Fruit fly (Drosophila melanogaster) whole organism, embryonic: Measurements from ENCODE around the gene Mgstl.

Experiments used
- Asciz ChIP-seq: fragments of 200-800 bp; sonication (Bioruptor generic); optimal IDR thresholded peaks from 2 replicates; lab custom pipeline; 2017; ENCODE audit warnings: missing biosample characterization, mild to moderate bottlenecking, missing genetic modification characterization, missing genetic modification reagents
- Awh ChIP-seq: fragments of 200-800 bp; sonication (Bioruptor generic); IDR thresholded peaks from 2 replicates; pipeline ENCODE4, ENCODE4 v1.3.6; 2022; ENCODE audit warnings: missing biosample characterization, missing genetic modification characterization
- CG10147 ChIP-seq: fragments of 200-800 bp; sonication (Bioruptor generic); optimal IDR thresholded peaks from 2 replicates; lab custom pipeline; 2019; ENCODE audit warnings: missing biosample characterization, mild to moderate bottlenecking, missing genetic modification characterization, moderate library complexity
- CG10274 ChIP-seq: fragments of 200-800 bp; sonication (Bioruptor generic); optimal IDR thresholded peaks from 3 replicates; lab custom pipeline; 2017; ENCODE audit warnings: missing biosample characterization, mild to moderate bottlenecking, missing genetic modification characterization
- CG10431 ChIP-seq: fragments of 200-800 bp; sonication (Bioruptor generic); optimal IDR thresholded peaks from 3 replicates; lab custom pipeline; 2018; ENCODE audit warnings: missing biosample characterization, mild to moderate bottlenecking, missing genetic modification characterization
- CG12104 ChIP-seq: fragments of 200-800 bp; sonication (Bioruptor generic); optimal IDR thresholded peaks from 3 replicates; lab custom pipeline; 2016; ENCODE audit warnings: missing biosample characterization, missing genetic modification characterization
- CG13424 ChIP-seq: fragments of 200-800 bp; sonication (Bioruptor generic); optimal IDR thresholded peaks from 2 replicates; lab custom pipeline; 2019; ENCODE audit warnings: missing biosample characterization, mild to moderate bottlenecking, missing genetic modification characterization, moderate library complexity
- CG1603 ChIP-seq: fragments of 200-800 bp; sonication (Bioruptor generic); optimal IDR thresholded peaks from 2 replicates; lab custom pipeline; 2019; ENCODE audit warnings: missing biosample characterization, mild to moderate bottlenecking, missing genetic modification characterization, moderate library complexity
- CG1647 ChIP-seq: fragments of 200-800 bp; sonication (Bioruptor generic); optimal IDR thresholded peaks from 3 replicates; lab custom pipeline; 2016; ENCODE audit warnings: missing biosample characterization, missing genetic modification characterization
- CG16863 ChIP-seq: fragments of 200-800 bp; sonication (Bioruptor generic); optimal IDR thresholded peaks from 3 replicates; lab custom pipeline; 2016; ENCODE audit warnings: missing biosample characterization, missing genetic modification characterization
- CG17612 ChIP-seq: fragments of 200-800 bp; sonication (Bioruptor generic); IDR thresholded peaks from 2 replicates; pipeline ENCODE4 v1.3.6; 2022; ENCODE audit warnings: missing biosample characterization, missing genetic modification characterization
- CG18476 ChIP-seq: fragments of 200-800 bp; sonication (Bioruptor generic); optimal IDR thresholded peaks from 2 replicates; lab custom pipeline; 2016; ENCODE audit warnings: missing biosample characterization, mild to moderate bottlenecking, missing genetic modification characterization
- CG18619 ChIP-seq: fragments of 200-800 bp; sonication (Bioruptor generic); optimal IDR thresholded peaks from 3 replicates; lab custom pipeline; 2017; ENCODE audit warnings: missing biosample characterization, mild to moderate bottlenecking, missing genetic modification characterization
- CG2129 ChIP-seq: fragments of 200-800 bp; sonication (Bioruptor generic); IDR thresholded peaks from 2 replicates; pipeline ENCODE4 v1.3.6; 2022; ENCODE audit warnings: missing biosample characterization, missing genetic modification characterization; ENCODE audit not compliant: partially characterized antibody
- CG2678 ChIP-seq: fragments of 200-800 bp; sonication (Bioruptor generic); optimal IDR thresholded peaks from 3 replicates; lab custom pipeline; 2019; ENCODE audit warnings: missing biosample characterization, mild to moderate bottlenecking, missing genetic modification characterization, moderate library complexity
- CG33213 ChIP-seq: fragments of 200-800 bp; sonication (Bioruptor generic); optimal IDR thresholded peaks from 3 replicates; lab custom pipeline; 2016; ENCODE audit warnings: missing biosample characterization, missing genetic modification characterization
- CG34224 ChIP-seq: fragments of 200-800 bp; sonication (Bioruptor generic); IDR thresholded peaks from 3 replicates; pipeline ENCODE4 v1.3.6; 2022; ENCODE audit warnings: missing biosample characterization, missing genetic modification characterization; ENCODE audit not compliant: partially characterized antibody
- CG42726 ChIP-seq: fragments of 200-800 bp; sonication (Bioruptor generic); IDR thresholded peaks from 2 replicates; pipeline ENCODE4 v1.3.6; 2022; ENCODE audit warnings: missing biosample characterization, missing genetic modification characterization; ENCODE audit not compliant: partially characterized antibody
- CG6175 ChIP-seq: fragments of 200-800 bp; sonication (Bioruptor generic); IDR thresholded peaks from 3 replicates; pipeline ENCODE4 v1.3.6; 2022; ENCODE audit warnings: missing biosample characterization, missing genetic modification characterization
- CG8944 ChIP-seq: fragments of 200-800 bp; sonication (Bioruptor generic); optimal IDR thresholded peaks from 3 replicates; lab custom pipeline; 2016; ENCODE audit warnings: missing biosample characterization, missing genetic modification characterization
- D19A ChIP-seq: fragments of 200-800 bp; optimal IDR thresholded peaks from 3 replicates; lab custom pipeline; 2019; ENCODE audit warnings: missing biosample characterization, mild to moderate bottlenecking, missing genetic modification characterization, moderate library complexity
- Dp ChIP-seq: fragments of 200-800 bp; sonication (Bioruptor generic); optimal IDR thresholded peaks from 2 replicates; lab custom pipeline; 2018; ENCODE audit warnings: missing biosample characterization, mild to moderate bottlenecking, missing genetic modification characterization, moderate library complexity
- Elba2 ChIP-seq: fragments of 200-800 bp; sonication (Bioruptor generic); optimal IDR thresholded peaks from 3 replicates; lab custom pipeline; 2016; ENCODE audit warnings: missing biosample characterization, missing genetic modification characterization
- GATAe ChIP-seq: fragments of 200-800 bp; sonication (Bioruptor generic); conservative IDR thresholded peaks from 2 replicates; pipeline ENCODE4 v1.3.6; 2022; ENCODE audit warnings: missing biosample characterization, missing genetic modification characterization
- HLHmδ ChIP-seq: fragments of 200-800 bp; sonication (Bioruptor generic); optimal IDR thresholded peaks from 2 replicates; lab custom pipeline; 2018; ENCODE audit warnings: missing biosample characterization, mild to moderate bottlenecking, missing genetic modification characterization, moderate library complexity
- Hr39 ChIP-seq: fragments of >200 bp; optimal IDR thresholded peaks from 2 replicates; lab custom pipeline; 2017
- Jarid2 ChIP-seq: fragments of 200-800 bp; sonication (Bioruptor generic); optimal IDR thresholded peaks from 3 replicates; lab custom pipeline; 2017; ENCODE audit warnings: mild to moderate bottlenecking, missing biosample characterization, missing genetic modification reagents, missing genetic modification characterization
- MBD-R2 ChIP-seq: fragments of 200-800 bp; sonication (Bioruptor generic); IDR thresholded peaks from 2 replicates; pipeline ENCODE4 v1.3.6; 2022; ENCODE audit warnings: missing biosample characterization, missing genetic modification characterization
- Nf-YA ChIP-seq: fragments of 200-800 bp; sonication (Bioruptor generic); IDR thresholded peaks from 2 replicates; pipeline ENCODE4 v1.3.6; 2022; ENCODE audit warnings: missing biosample characterization, missing genetic modification characterization
- Nf-YC ChIP-seq: fragments of 200-800 bp; optimal IDR thresholded peaks from 3 replicates; lab custom pipeline; 2019; ENCODE audit warnings: missing biosample characterization, mild to moderate bottlenecking, missing genetic modification characterization, moderate library complexity
- Sox100B ChIP-seq: fragments of 200-800 bp; sonication (Bioruptor generic); optimal IDR thresholded peaks from 3 replicates; lab custom pipeline; 2018; ENCODE audit warnings: missing biosample characterization, mild to moderate bottlenecking, missing genetic modification characterization
- Stat92E ChIP-seq, 3 experiments: fragments of >200 bp in 2 of 3; fragments of 200-800 bp in 1 of 3; sonication (Bioruptor generic) in 1 of 3; optimal IDR thresholded peaks; 2 replicates each; lab custom pipeline; 2017 to 2019; ENCODE audit warnings: missing biosample characterization in 3 of 3, missing genetic modification characterization in 3 of 3, mild to moderate bottlenecking in 1 of 3, moderate library complexity in 1 of 3
- bsh ChIP-seq, 2 experiments: fragments of 200-800 bp; sonication (Bioruptor generic); optimal IDR thresholded peaks; 2 replicates each; lab custom pipeline; 2017 to 2018; ENCODE audit warnings: mild to moderate bottlenecking in 2 of 2, missing biosample characterization in 2 of 2, missing genetic modification characterization in 2 of 2, moderate library complexity in 1 of 2
- btn ChIP-seq: fragments of 200-800 bp; sonication (Bioruptor generic); optimal IDR thresholded peaks from 2 replicates; lab custom pipeline; 2016; ENCODE audit warnings: missing biosample characterization, missing genetic modification characterization
- en ChIP-seq: fragments of 200-800 bp; sonication (Bioruptor generic); optimal IDR thresholded peaks from 2 replicates; lab custom pipeline; 2016; ENCODE audit warnings: missing biosample characterization, missing genetic modification characterization
- exex ChIP-seq: fragments of 200-800 bp; sonication (Bioruptor generic); optimal IDR thresholded peaks from 4 replicates; lab custom pipeline; 2018; ENCODE audit warnings: missing biosample characterization, mild to moderate bottlenecking, missing genetic modification characterization, moderate library complexity
- ind ChIP-seq: fragments of 200-800 bp; sonication (Bioruptor generic); optimal IDR thresholded peaks from 3 replicates; lab custom pipeline; 2016; ENCODE audit warnings: missing biosample characterization, missing genetic modification characterization
- jumu ChIP-seq: fragments of 200-800 bp; sonication (Bioruptor generic); optimal IDR thresholded peaks from 3 replicates; lab custom pipeline; 2016; ENCODE audit warnings: missing biosample characterization, missing genetic modification characterization
- klu ChIP-seq: fragments of 200-800 bp; sonication (Bioruptor generic); IDR thresholded peaks from 2 replicates; pipeline ENCODE4 v1.3.6; 2022; ENCODE audit warnings: missing biosample characterization, missing genetic modification characterization
- kni ChIP-seq: fragments of 200-800 bp; sonication (Bioruptor generic); optimal IDR thresholded peaks from 3 replicates; lab custom pipeline; 2017; ENCODE audit warnings: mild to moderate bottlenecking, missing biosample characterization, missing genetic modification reagents, missing genetic modification characterization
- lilli ChIP-seq: fragments of 200-800 bp; sonication (Bioruptor generic); optimal IDR thresholded peaks from 3 replicates; lab custom pipeline; 2016; ENCODE audit warnings: missing biosample characterization, missing genetic modification characterization
- mam ChIP-seq: fragments of 200-800 bp; sonication (Bioruptor generic); optimal IDR thresholded peaks from 3 replicates; lab custom pipeline; 2016; ENCODE audit warnings: missing biosample characterization, missing genetic modification characterization
- pnt ChIP-seq: fragments of 200-800 bp; sonication (Bioruptor generic); optimal IDR thresholded peaks from 3 replicates; lab custom pipeline; 2016; ENCODE audit warnings: missing biosample characterization, missing genetic modification characterization
- scrt ChIP-seq: fragments of 200-800 bp; sonication (Bioruptor generic); optimal IDR thresholded peaks from 2 replicates; lab custom pipeline; 2018; ENCODE audit warnings: missing biosample characterization, mild to moderate bottlenecking, missing genetic modification characterization, moderate library complexity
- sens ChIP-seq: fragments of 200-800 bp; sonication (Bioruptor generic); peaks from one replicate; lab custom pipeline; 2016; ENCODE audit warnings: missing biosample characterization, missing genetic modification characterization
- sim ChIP-seq: fragments of 200-800 bp; sonication (Bioruptor generic); IDR thresholded peaks from 2 replicates; pipeline ENCODE4 v1.3.6; 2022; ENCODE audit warnings: missing biosample characterization, missing genetic modification characterization
- slbo ChIP-seq: fragments of 200-800 bp; sonication (Bioruptor generic); IDR thresholded peaks from 2 replicates; pipeline ENCODE4 v1.3.6; 2022; ENCODE audit warnings: missing biosample characterization, missing genetic modification characterization
- tio ChIP-seq: fragments of 200-800 bp; sonication (Bioruptor generic); optimal IDR thresholded peaks from 2 replicates; lab custom pipeline; 2017; ENCODE audit warnings: missing biosample characterization, missing genetic modification characterization, inconsistent platforms
- tx ChIP-seq: fragments of 200-800 bp; sonication (Bioruptor generic); optimal IDR thresholded peaks from 2 replicates; lab custom pipeline; 2016; ENCODE audit warnings: missing biosample characterization, missing genetic modification characterization
- usp ChIP-seq: fragments of >200 bp; optimal IDR thresholded peaks from 2 replicates; lab custom pipeline; 2017; ENCODE audit warnings: missing biosample characterization, missing genetic modification characterization
- yki ChIP-seq: fragments of >200 bp; optimal IDR thresholded peaks from 3 replicates; lab custom pipeline; 2018

Gene Mgstl

dm6 chrX:21058991-21059390, 17.1 kb downstream of the Mgstl start (continued):
- peak; percentile 86 for TF ChIP-seq Sox100B (GFP tag; lab: Kevin White, UChicago)
- TF ChIP-seq CG33213 (GFP tag; lab: Kevin White, UChicago), result peak; percentile 88
- peak; percentile 90 for TF ChIP-seq CG8944 (GFP tag; lab: Kevin White, UChicago)
- no peak for TF ChIP-seq CG34224 (GFP tag; lab: Robert Waterston, UW)
- TF ChIP-seq tio (GFP tag; lab: Kevin White, UChicago), result peak; percentile 82
- peak; percentile 52; the same call in 1 of the 2 replicates for TF ChIP-seq MBD-R2 (GFP tag; lab: Robert Waterston, UW)
- peak; percentile 40 for TF ChIP-seq Elba2 (GFP tag; lab: Kevin White, UChicago)
- TF ChIP-seq mam (GFP tag; lab: Kevin White, UChicago), result peak; percentile 88
- TF ChIP-seq CG17612 (GFP tag; lab: Robert Waterston, UW), result peak; percentile 59
- peak; percentile 74 for TF ChIP-seq CG10147 (GFP tag; lab: Kevin White, UChicago)
- peak; percentile 81 for TF ChIP-seq Awh (GFP tag; lab: Robert Waterston, UW)
- TF ChIP-seq CG12104 (GFP tag; lab: Kevin White, UChicago), result peak; percentile 76
- TF ChIP-seq Jarid2, result peak; percentile 49
- peak; percentile 93 for TF ChIP-seq CG2678 (tag; lab: Kevin White, UChicago)
- peak; percentile 40; the same call in 1 of the 2 replicates for TF ChIP-seq sim (GFP tag; lab: Robert Waterston, UW)
- TF ChIP-seq Dp (GFP tag; lab: Kevin White, UChicago), result no peak
- peak; percentile 67 to 96 for TF ChIP-seq bsh (GFP tag; optimal IDR thresholded peaks at IDR 0.05; lab: Kevin White, UChicago)
- no peak for TF ChIP-seq usp
- TF ChIP-seq CG10274 (GFP tag; lab: Kevin White, UChicago), result peak; percentile 65
- TF ChIP-seq CG2129 (GFP tag; lab: Robert Waterston, UW), result no peak
- TF ChIP-seq D19A (tag; lab: Kevin White, UChicago), result peak; percentile 60
- peak in 1 of 3 experiments; percentile 69 for TF ChIP-seq Stat92E (GFP tag; optimal IDR thresholded peaks at IDR 0.05; lab: Kevin White, UChicago)
- peak; percentile 90 for TF ChIP-seq pnt (GFP tag; lab: Kevin White, UChicago)
- no peak for TF ChIP-seq yki (lab: Kevin White, UChicago)
- peak; percentile 92 for TF ChIP-seq CG16863 (GFP tag; lab: Kevin White, UChicago)
- TF ChIP-seq klu, result peak; percentile 47
- TF ChIP-seq HLHmδ (GFP tag; lab: Kevin White, UChicago), result no peak
- no peak for TF ChIP-seq Hr39
- TF ChIP-seq Asciz (GFP tag; lab: Kevin White, UChicago), result peak; percentile 91
- TF ChIP-seq ind (GFP tag; lab: Kevin White, UChicago), result peak; percentile 89
- TF ChIP-seq CG1603, result peak; percentile 95
- peak; percentile 49; the same call in 1 of the 3 replicates for TF ChIP-seq CG6175 (GFP tag; lab: Robert Waterston, UW)
- peak; percentile 21 for TF ChIP-seq exex (tag; lab: Kevin White, UChicago)
- TF ChIP-seq Nf-YC (tag; lab: Kevin White, UChicago), result peak; percentile 58
- peak; percentile 61 for TF ChIP-seq Nf-YA (GFP tag; lab: Robert Waterston, UW)
- peak; percentile 74 for TF ChIP-seq scrt (GFP tag; lab: Kevin White, UChicago)
- TF ChIP-seq tx, result peak; percentile 89
- TF ChIP-seq CG18619, result peak; percentile 86
- TF ChIP-seq kni, result peak; percentile 92
- TF ChIP-seq sens (GFP tag; lab: Kevin White, UChicago), result peak; percentile 99
- TF ChIP-seq CG10431 (GFP tag; lab: Kevin White, UChicago), result peak; percentile 79
- TF ChIP-seq slbo (GFP tag; lab: Robert Waterston, UW), result peak; percentile 89
- TF ChIP-seq lilli, result peak; percentile 88
- no peak for TF ChIP-seq GATAe
- TF ChIP-seq CG13424 (tag; lab: Kevin White, UChicago), result peak; percentile 90
- peak; percentile 88 for TF ChIP-seq btn
- no peak for TF ChIP-seq CG42726 (GFP tag; lab: Robert Waterston, UW)
- TF ChIP-seq CG18476 (GFP tag; lab: Kevin White, UChicago), result peak; percentile 80
- peak; percentile 84 for TF ChIP-seq en (GFP tag; lab: Kevin White, UChicago)
- TF ChIP-seq jumu (GFP tag; lab: Kevin White, UChicago), result peak; percentile 91
- peak; percentile 78 for TF ChIP-seq CG1647 (GFP tag; lab: Kevin White, UChicago)
